Fruit fly (Drosophila melanogaster) whole organism, embryonic: ENCODE data around the gene CG3513.

Source experiments
- Abd-B ChIP-seq: fragments of 200-800 bp; sonication (Bioruptor generic); optimal IDR thresholded peaks from 2 replicates; lab custom pipeline; 2018; ENCODE audit warnings: missing biosample characterization, mild to moderate bottlenecking, missing genetic modification characterization, moderate library complexity
- BEAF-32 ChIP-seq: fragments of 200-800 bp; sonication (Bioruptor generic); optimal IDR thresholded peaks from 3 replicates; lab custom pipeline; 2017; ENCODE audit warnings: missing biosample characterization, missing genetic modification characterization, mild to moderate bottlenecking, moderate library complexity, missing genetic modification reagents
- CG11695 ChIP-seq: fragments of 200-800 bp; sonication (Bioruptor generic); IDR thresholded peaks from 3 replicates; pipeline ENCODE4 v1.3.6; 2022; ENCODE audit warnings: missing biosample characterization, missing genetic modification characterization
- CG13287 ChIP-seq: fragments of 200-800 bp; sonication (Bioruptor generic); IDR thresholded peaks from 2 replicates; pipeline ENCODE4 v1.3.6; 2022; ENCODE audit warnings: missing biosample characterization, missing genetic modification characterization; ENCODE audit not compliant: partially characterized antibody
- CG18599 ChIP-seq: fragments of 200-800 bp; sonication (Bioruptor generic); optimal IDR thresholded peaks from 3 replicates; lab custom pipeline; 2017; ENCODE audit warnings: missing biosample characterization, missing genetic modification characterization, mild to moderate bottlenecking, moderate library complexity, missing genetic modification reagents
- CG2120 ChIP-seq: fragments of 200-800 bp; sonication (Bioruptor generic); optimal IDR thresholded peaks from 3 replicates; lab custom pipeline; 2016; ENCODE audit warnings: missing biosample characterization, missing genetic modification characterization
- CG30020 ChIP-seq: fragments of 200-800 bp; optimal IDR thresholded peaks from 2 replicates; lab custom pipeline; 2019; ENCODE audit warnings: missing biosample characterization, mild to moderate bottlenecking, missing genetic modification characterization, moderate library complexity
- CG31388 ChIP-seq: fragments of 200-800 bp; sonication (Bioruptor generic); optimal IDR thresholded peaks from 2 replicates; lab custom pipeline; 2016; ENCODE audit warnings: missing biosample characterization, missing genetic modification characterization
- CG33213 ChIP-seq: fragments of 200-800 bp; sonication (Bioruptor generic); optimal IDR thresholded peaks from 3 replicates; lab custom pipeline; 2016; ENCODE audit warnings: missing biosample characterization, missing genetic modification characterization
- CG5953 ChIP-seq: fragments of 200-800 bp; sonication (Bioruptor generic); IDR thresholded peaks from 2 replicates; pipeline ENCODE4 v1.3.6; 2022; ENCODE audit warnings: missing biosample characterization, missing genetic modification characterization
- CG7556 ChIP-seq: fragments of 200-800 bp; sonication (Bioruptor generic); optimal IDR thresholded peaks from 2 replicates; lab custom pipeline; 2017; ENCODE audit warnings: missing biosample characterization, mild to moderate bottlenecking, missing genetic modification characterization
- CG7928 ChIP-seq: fragments of 200-800 bp; sonication (Bioruptor generic); optimal IDR thresholded peaks from 2 replicates; lab custom pipeline; 2017; ENCODE audit warnings: missing biosample characterization, mild to moderate bottlenecking, missing genetic modification characterization
- CG8765 ChIP-seq: fragments of 200-800 bp; sonication (Bioruptor generic); IDR thresholded peaks from 2 replicates; pipeline ENCODE4 v1.3.6; 2022; ENCODE audit warnings: missing biosample characterization, missing genetic modification characterization
- CG9609 ChIP-seq: fragments of 200-800 bp; sonication (Bioruptor generic); optimal IDR thresholded peaks from 3 replicates; lab custom pipeline; 2016; ENCODE audit warnings: missing biosample characterization, missing genetic modification characterization
- CHES-1-like ChIP-seq: fragments of 200-800 bp; sonication (Bioruptor generic); optimal IDR thresholded peaks from 2 replicates; lab custom pipeline; 2016; ENCODE audit warnings: missing biosample characterization, missing genetic modification characterization
- CTCF ChIP-seq: fragments of 200-800 bp; sonication (Bioruptor generic); optimal IDR thresholded peaks from 2 replicates; lab custom pipeline; 2017; ENCODE audit warnings: missing biosample characterization, mild to moderate bottlenecking, missing genetic modification characterization, moderate library complexity
- Dip3 ChIP-seq: fragments of 200-800 bp; sonication (Bioruptor generic); optimal IDR thresholded peaks from 3 replicates; lab custom pipeline; 2016; ENCODE audit warnings: missing biosample characterization, missing genetic modification characterization
- Dll ChIP-seq: fragments of 200-800 bp; sonication (Bioruptor generic); IDR thresholded peaks from 4 replicates; pipeline ENCODE4 v1.3.6; 2022; ENCODE audit warnings: missing biosample characterization, missing genetic modification characterization; ENCODE audit not compliant: partially characterized antibody
- Hr78 ChIP-seq, 2 experiments: fragments of 200-800 bp in 1 of 2; fragments of >200 bp in 1 of 2; sonication (Bioruptor generic) in 1 of 2; optimal IDR thresholded peaks; 2 replicates each; lab custom pipeline; 2017 to 2019; ENCODE audit warnings: missing biosample characterization in 2 of 2, missing genetic modification characterization in 2 of 2, mild to moderate bottlenecking in 1 of 2, moderate library complexity in 1 of 2
- Jarid2 ChIP-seq: fragments of 200-800 bp; sonication (Bioruptor generic); optimal IDR thresholded peaks from 3 replicates; lab custom pipeline; 2017; ENCODE audit warnings: mild to moderate bottlenecking, missing biosample characterization, missing genetic modification reagents, missing genetic modification characterization
- Nf-YA ChIP-seq: fragments of 200-800 bp; sonication (Bioruptor generic); IDR thresholded peaks from 2 replicates; pipeline ENCODE4 v1.3.6; 2022; ENCODE audit warnings: missing biosample characterization, missing genetic modification characterization
- PHDP ChIP-seq: fragments of 200-800 bp; sonication (Bioruptor generic); optimal IDR thresholded peaks from 3 replicates; lab custom pipeline; 2018; ENCODE audit warnings: missing biosample characterization, mild to moderate bottlenecking, missing genetic modification characterization, moderate library complexity
- Scr ChIP-seq: fragments of 200-800 bp; sonication (Bioruptor generic); IDR thresholded peaks from 2 replicates; pipeline ENCODE4 v1.3.6; 2022; ENCODE audit warnings: missing biosample characterization, missing genetic modification characterization; ENCODE audit not compliant: partially characterized antibody
- Side ChIP-seq: fragments of 200-800 bp; sonication (Bioruptor generic); optimal IDR thresholded peaks from 2 replicates; lab custom pipeline; 2016; ENCODE audit warnings: missing biosample characterization, missing genetic modification characterization
- Sry-δ ChIP-seq: fragments of 200-800 bp; sonication (Bioruptor generic); optimal IDR thresholded peaks from 2 replicates; lab custom pipeline; 2016; ENCODE audit warnings: missing biosample characterization, missing genetic modification characterization
- Taf1 ChIP-seq: fragments of 200-800 bp; sonication (Bioruptor generic); IDR thresholded peaks from 2 replicates; pipeline ENCODE4 v1.3.6; 2022; ENCODE audit warnings: missing biosample characterization, missing genetic modification characterization
- Tbp ChIP-seq: fragments of >200 bp; optimal IDR thresholded peaks from 2 replicates; lab custom pipeline; 2018; ENCODE audit warnings: missing biosample characterization, missing genetic modification characterization
- al ChIP-seq: fragments of 200-800 bp; sonication (Bioruptor generic); IDR thresholded peaks from 2 replicates; pipeline ENCODE4 v1.3.6; 2022; ENCODE audit warnings: missing biosample characterization, missing genetic modification characterization
- ara ChIP-seq: fragments of 200-800 bp; sonication (Bioruptor generic); IDR thresholded peaks from 2 replicates; pipeline ENCODE4 v1.3.6; 2022; ENCODE audit warnings: missing biosample characterization, missing genetic modification characterization
- br ChIP-seq: fragments of >200 bp; optimal IDR thresholded peaks from 2 replicates; lab custom pipeline; 2017
- chn ChIP-seq: fragments of 200-800 bp; sonication (Bioruptor generic); optimal IDR thresholded peaks from 2 replicates; lab custom pipeline; 2016; ENCODE audit warnings: missing biosample characterization, missing genetic modification characterization
- corto ChIP-seq: fragments of 200-800 bp; sonication (Bioruptor generic); optimal IDR thresholded peaks from 2 replicates; lab custom pipeline; 2016; ENCODE audit warnings: missing biosample characterization, mild to moderate bottlenecking, missing genetic modification characterization, moderate library complexity
- fd96Cb ChIP-seq: fragments of 200-800 bp; sonication (Bioruptor generic); optimal IDR thresholded peaks from 2 replicates; lab custom pipeline; 2018; ENCODE audit warnings: missing biosample characterization, mild to moderate bottlenecking, missing genetic modification characterization, moderate library complexity
- gem ChIP-seq: fragments of 200-800 bp; sonication (Bioruptor generic); optimal IDR thresholded peaks from 2 replicates; lab custom pipeline; 2019; ENCODE audit warnings: missing biosample characterization, mild to moderate bottlenecking, missing genetic modification characterization, moderate library complexity
- ind ChIP-seq: fragments of 200-800 bp; sonication (Bioruptor generic); optimal IDR thresholded peaks from 3 replicates; lab custom pipeline; 2016; ENCODE audit warnings: missing biosample characterization, missing genetic modification characterization
- pfk ChIP-seq: fragments of 200-800 bp; sonication (Bioruptor generic); optimal IDR thresholded peaks from 2 replicates; lab custom pipeline; 2018; ENCODE audit warnings: missing biosample characterization, mild to moderate bottlenecking, missing genetic modification characterization, moderate library complexity
- run ChIP-seq: fragments of 200-800 bp; sonication (Bioruptor generic); optimal IDR thresholded peaks from 3 replicates; lab custom pipeline; 2018; ENCODE audit warnings: missing biosample characterization, mild to moderate bottlenecking, missing genetic modification characterization
- slbo ChIP-seq: fragments of 200-800 bp; sonication (Bioruptor generic); IDR thresholded peaks from 2 replicates; pipeline ENCODE4 v1.3.6; 2022; ENCODE audit warnings: missing biosample characterization, missing genetic modification characterization
- sna ChIP-seq: fragments of 200-800 bp; sonication (Bioruptor generic); IDR thresholded peaks from 2 replicates; pipeline ENCODE4 v1.3.6; 2022; ENCODE audit warnings: missing biosample characterization, missing genetic modification characterization; ENCODE audit not compliant: partially characterized antibody
- sr ChIP-seq: fragments of 200-800 bp; sonication (Bioruptor generic); IDR thresholded peaks from 3 replicates; pipeline ENCODE4 v1.3.6; 2022; ENCODE audit warnings: missing biosample characterization, missing genetic modification characterization
- unc-4 ChIP-seq: fragments of 200-800 bp; sonication (Bioruptor generic); IDR thresholded peaks from 2 replicates; pipeline ENCODE4 v1.3.6; 2022; ENCODE audit warnings: missing biosample characterization, missing genetic modification characterization; ENCODE audit not compliant: partially characterized antibody

Gene CG3513

dm6 chr2L:3648173-3648972, 44.6 kb downstream of the CG3513 start (continued):
- TF ChIP-seq Taf1 (GFP tag; lab: Robert Waterston, UW) (no peak), al (GFP tag; lab: Robert Waterston, UW) (no peak), CG2120 (GFP tag; lab: Kevin White, UChicago) (peak; percentile 30), gem (tag; lab: Kevin White, UChicago) (peak; percentile 28), CTCF (GFP tag; lab: Kevin White, UChicago) (peak; percentile 12), BEAF-32 (GFP tag; lab: Kevin White, UChicago) (peak; percentile 67), Dip3 (GFP tag; lab: Kevin White, UChicago) (no peak), Dll (GFP tag; lab: Robert Waterston, UW) (peak; percentile 87), CG30020 (tag; lab: Kevin White, UChicago) (no peak), Scr (peak; percentile 78), run (tag; lab: Kevin White, UChicago) (no peak), PHDP (tag; lab: Kevin White, UChicago) (peak; percentile 8), Side (GFP tag; lab: Kevin White, UChicago) (no peak), fd96Cb (no peak), CG9609 (GFP tag; lab: Kevin White, UChicago) (no peak), pfk (GFP tag; lab: Kevin White, UChicago) (peak; percentile 88), ara (no peak), CG11695 (GFP tag; lab: Robert Waterston, UW) (0 out of 3 replicates have a peak, but pooled peaks have one; percentile 16), CG5953 (GFP tag; lab: Robert Waterston, UW) (no peak), sr (GFP tag; lab: Robert Waterston, UW) (no peak), chn (GFP tag; lab: Kevin White, UChicago) (no peak), CHES-1-like (no peak), br (lab: Kevin White, UChicago) (no peak), Abd-B (GFP tag; lab: Kevin White, UChicago) (no peak), unc-4 (peak; percentile 73), Jarid2 (no peak), CG8765 (GFP tag; lab: Robert Waterston, UW) (no peak), CG7928 (GFP tag; lab: Kevin White, UChicago) (no peak), Tbp (no peak), CG13287 (peak; percentile 90), corto (GFP tag; lab: Kevin White, UChicago) (peak; percentile 6), slbo (GFP tag; lab: Robert Waterston, UW) (no peak; the same call in 1 of the 2 replicates), Sry-δ (GFP tag; lab: Kevin White, UChicago) (peak; percentile 50), Hr78 (GFP tag; optimal IDR thresholded peaks at IDR 0.05; lab: Kevin White, UChicago) (no peak), CG33213 (GFP tag; lab: Kevin White, UChicago) (no peak), CG7556 (GFP tag; lab: Kevin White, UChicago) (no peak), Nf-YA (GFP tag; lab: Robert Waterston, UW) (no peak), sna (GFP tag; lab: Robert Waterston, UW) (peak; percentile 70), CG18599 (GFP tag; lab: Kevin White, UChicago) (no peak), CG31388 (GFP tag; lab: Kevin White, UChicago) (no peak), ind (GFP tag; lab: Kevin White, UChicago) (no peak)
